Worm (Caenorhabditis elegans): Measurements from ENCODE around the gene F19F10.14.

F19F10.14 gene

ce11 chrV:7523392-7523791, 47.5 kb downstream of the F19F10.14 start, which contains the start of gene C54F6.6:
TSS of gene C54F6.6 (plus strand) at chrV:7523692.
- TF ChIP-seq nfya-1 (tag; optimal IDR thresholded peaks at IDR 0.05; ENCODE audit: insufficient read depth), result no peak
- no peak for TF ChIP-seq elt-3 (tag; optimal IDR thresholded peaks at IDR 0.05)
- TF ChIP-seq hmg-11 (tag; optimal IDR thresholded peaks at IDR 0.05), result no peak
- no peak for TF ChIP-seq ztf-11 (tag; optimal IDR thresholded peaks at IDR 0.05)
- no peak for TF ChIP-seq nhr-28 (tag; optimal IDR thresholded peaks at IDR 0.05)
- TF ChIP-seq lin-15B (tag; optimal IDR thresholded peaks at IDR 0.05), result no peak
- no peak for TF ChIP-seq unc-39 (tag; optimal IDR thresholded peaks at IDR 0.05)
- TF ChIP-seq elt-2 (tag; optimal IDR thresholded peaks at IDR 0.05), result no peak
- TF ChIP-seq zag-1 (tag; optimal IDR thresholded peaks at IDR 0.05), result no peak
- TF ChIP-seq ceh-16 (tag; optimal IDR thresholded peaks at IDR 0.05), result no peak
- TF ChIP-seq unc-62 (GFP tag; optimal IDR thresholded peaks at IDR 0.05), result no peak
- no peak for TF ChIP-seq snpc-4 (tag; optimal IDR thresholded peaks at IDR 0.05)
- no peak for TF ChIP-seq eor-1 (tag; optimal IDR thresholded peaks at IDR 0.05)
- no peak for TF ChIP-seq fkh-2 (tag; optimal IDR thresholded peaks at IDR 0.05)
- no peak for TF ChIP-seq tbx-2 (tag; optimal IDR thresholded peaks at IDR 0.05)
- TF ChIP-seq nhr-237 (tag; optimal IDR thresholded peaks at IDR 0.05), result no peak
- TF ChIP-seq nhr-12 (tag; optimal IDR thresholded peaks at IDR 0.05), result no peak
- no peak for TF ChIP-seq fos-1 (tag; optimal IDR thresholded peaks at IDR 0.05)
- TF ChIP-seq skn-1 (tag; optimal IDR thresholded peaks at IDR 0.05), result no peak

- TF ChIP-seq nhr-76 (tag; optimal IDR thresholded peaks at IDR 0.05), result no peak
- no peak for TF ChIP-seq egl-5 (tag; optimal IDR thresholded peaks at IDR 0.05)
- no peak for TF ChIP-seq R02D3.7 (tag; optimal IDR thresholded peaks at IDR 0.05)
- TF ChIP-seq eor-1 (tag; optimal IDR thresholded peaks at IDR 0.05), result no peak
- no peak for TF ChIP-seq unc-39 (tag; optimal IDR thresholded peaks at IDR 0.05)
- TF ChIP-seq jun-1 (tag; optimal IDR thresholded peaks at IDR 0.05), result no peak
- TF ChIP-seq ceh-16 (tag; optimal IDR thresholded peaks at IDR 0.05), result no peak
- no peak for TF ChIP-seq elt-1 (tag; optimal IDR thresholded peaks at IDR 0.05)
- no peak for TF ChIP-seq aly-2 (tag; optimal IDR thresholded peaks at IDR 0.05)
- no peak for TF ChIP-seq pqm-1 (tag; optimal IDR thresholded peaks at IDR 0.05)
- no peak for TF ChIP-seq fkh-2 (tag; optimal IDR thresholded peaks at IDR 0.05)
Observed at ce11 chrV:7522279-7522678, 48.6 kb downstream of the F19F10.14 start, which contains the start of gene C54F6.15. TSS of gene C54F6.15 (minus strand) at chrV:7522379.

- peak; percentile 89 for TF ChIP-seq pqm-1 (tag; optimal IDR thresholded peaks at IDR 0.05)
- no peak for TF ChIP-seq nhr-12 (tag; optimal IDR thresholded peaks at IDR 0.05)
- peak; percentile 75 for TF ChIP-seq elt-2 (tag; optimal IDR thresholded peaks at IDR 0.05)
Observed at ce11 chrV:7521304-7521703, 49.6 kb downstream of the F19F10.14 start.
